Fruit fly (Drosophila melanogaster) whole organism, wandering third instar larva: ENCODE data around the gene Pif1B.
A peak's percentile ranks its signal among the peaks of the same experiment; 100 is the strongest.

Source experiments
- Abd-B ChIP-seq: fragments of >200 bp; optimal IDR thresholded peaks from 2 replicates; lab custom pipeline; 2017; ENCODE audit warnings: missing biosample characterization, missing genetic modification characterization
- CG32264 ChIP-seq: fragments of 200-800 bp; sonication (Bioruptor generic); optimal IDR thresholded peaks from 2 replicates; lab custom pipeline; 2016; ENCODE audit warnings: missing biosample characterization, missing genetic modification characterization
- CG9705 ChIP-seq: fragments of 200-800 bp; sonication (Bioruptor generic); optimal IDR thresholded peaks from 2 replicates; lab custom pipeline; 2018; ENCODE audit warnings: missing biosample characterization, mild to moderate bottlenecking, missing genetic modification characterization
- CrebA ChIP-seq: fragments of 200-800 bp; sonication (Bioruptor generic); optimal IDR thresholded peaks from 2 replicates; lab custom pipeline; 2016; ENCODE audit warnings: missing biosample characterization, mild to moderate bottlenecking, missing genetic modification characterization, borderline replicate concordance
- Dfd ChIP-seq: fragments of >200 bp; optimal IDR thresholded peaks from 2 replicates; lab custom pipeline; 2017; ENCODE audit warnings: missing biosample characterization, missing genetic modification characterization
- Dif ChIP-seq: fragments of 200-275, 200-300 bp; sonication (Bioruptor generic); optimal IDR thresholded peaks from 2 replicates; lab custom pipeline; 2018; ENCODE audit warnings: missing biosample characterization, missing genetic modification characterization; ENCODE audit not compliant: partially characterized antibody
- GATAd ChIP-seq: sonication (Bioruptor generic); optimal IDR thresholded peaks from 2 replicates; lab custom pipeline; 2016; ENCODE audit warnings: missing biosample characterization, missing genetic modification characterization
- HLH106 ChIP-seq: fragments of 200-800 bp; optimal IDR thresholded peaks from 3 replicates; lab custom pipeline; 2019; ENCODE audit warnings: missing biosample characterization, mild to moderate bottlenecking, missing genetic modification characterization, moderate library complexity
- Hnf4 ChIP-seq: fragments of 200-800 bp; sonication (Bioruptor generic); optimal IDR thresholded peaks from 2 replicates; lab custom pipeline; 2016; ENCODE audit warnings: missing biosample characterization, mild to moderate bottlenecking, missing genetic modification characterization
- Hr78 ChIP-seq: fragments of >200 bp; optimal IDR thresholded peaks from 2 replicates; lab custom pipeline; 2017; ENCODE audit warnings: missing biosample characterization, missing genetic modification characterization
- Hr83 ChIP-seq: fragments of 200-300 bp; sonication (Bioruptor generic); optimal IDR thresholded peaks from 2 replicates; lab custom pipeline; 2016; ENCODE audit warnings: missing biosample characterization, mild to moderate bottlenecking, missing genetic modification characterization, moderate library complexity; ENCODE audit not compliant: poor library complexity, severe bottlenecking
- Jra ChIP-seq: sonication (Bioruptor generic); optimal IDR thresholded peaks from 2 replicates; lab custom pipeline; 2016; ENCODE audit warnings: missing biosample characterization, missing genetic modification characterization
- Mio ChIP-seq: sonication (Bioruptor generic); optimal IDR thresholded peaks from 2 replicates; lab custom pipeline; 2016; ENCODE audit warnings: missing biosample characterization, missing genetic modification characterization
- Myc ChIP-seq: fragments of >200 bp; optimal IDR thresholded peaks from 2 replicates; lab custom pipeline; 2017
- N ChIP-seq: fragments of >200 bp; optimal IDR thresholded peaks from 2 replicates; lab custom pipeline; 2018; ENCODE audit warnings: missing biosample characterization, missing external identifiers, missing genetic modification characterization
- OdsH ChIP-seq: fragments of 200-800 bp; sonication (Bioruptor generic); optimal IDR thresholded peaks from 2 replicates; lab custom pipeline; 2016; ENCODE audit warnings: missing biosample characterization, mild to moderate bottlenecking, missing genetic modification characterization
- Rel ChIP-seq, 2 experiments: fragments of 200-800 bp; sonication (Bioruptor generic) in 1 of 2; optimal IDR thresholded peaks; 2 replicates in 1 of 2; 3 replicates in 1 of 2; lab custom pipeline; 2016 to 2019; ENCODE audit warnings: mild to moderate bottlenecking in 2 of 2, missing biosample characterization in 2 of 2, missing genetic modification characterization in 2 of 2, moderate library complexity in 1 of 2
- Sp1 ChIP-seq: fragments of 200-800 bp; sonication (Bioruptor generic); optimal IDR thresholded peaks from 3 replicates; lab custom pipeline; 2019; ENCODE audit warnings: missing biosample characterization, mild to moderate bottlenecking, missing genetic modification characterization, moderate library complexity
- Vsx2 ChIP-seq: fragments of 200-300, 225-300 bp; sonication (Bioruptor generic); optimal IDR thresholded peaks from 2 replicates; lab custom pipeline; 2018; ENCODE audit warnings: missing biosample characterization, missing genetic modification characterization; ENCODE audit not compliant: partially characterized antibody
- br ChIP-seq: fragments of 200-800 bp; sonication (Bioruptor generic); optimal IDR thresholded peaks from 2 replicates; lab custom pipeline; 2016; ENCODE audit warnings: missing biosample characterization, missing genetic modification characterization
- brk ChIP-seq: fragments of 200-800 bp; sonication (Bioruptor generic); optimal IDR thresholded peaks from 2 replicates; lab custom pipeline; 2016; ENCODE audit warnings: missing biosample characterization, mild to moderate bottlenecking, missing genetic modification characterization
- dl ChIP-seq, 2 experiments: fragments of 175-275, 200-275 bp in 1 of 2; fragments of 200-275 bp in 1 of 2; sonication (Bioruptor generic); optimal IDR thresholded peaks; lab custom pipeline; 2018; ENCODE audit warnings: mild to moderate bottlenecking in 2 of 2, missing biosample characterization in 2 of 2, missing genetic modification characterization in 2 of 2, moderate library complexity in 2 of 2; ENCODE audit not compliant: partially characterized antibody in 2 of 2, insufficient read depth in 1 of 2
- dmrt93B ChIP-seq: fragments of 200-800 bp; sonication (Bioruptor generic); optimal IDR thresholded peaks from 2 replicates; lab custom pipeline; 2018; ENCODE audit warnings: missing biosample characterization, mild to moderate bottlenecking, missing genetic modification characterization
- dsf ChIP-seq: sonication (Bioruptor generic); optimal IDR thresholded peaks from 2 replicates; lab custom pipeline; 2016; ENCODE audit warnings: missing biosample characterization, missing genetic modification characterization, borderline replicate concordance
- ey ChIP-seq: fragments of 200-800 bp; sonication (Bioruptor generic); optimal IDR thresholded peaks from 2 replicates; lab custom pipeline; 2016; ENCODE audit warnings: missing biosample characterization, missing genetic modification characterization
- foxo ChIP-seq, 2 experiments: fragments of 200-800 bp; sonication (Bioruptor generic); optimal IDR thresholded peaks; 2 replicates in 1 of 2; 3 replicates in 1 of 2; lab custom pipeline; 2016 to 2017; ENCODE audit warnings: missing biosample characterization in 2 of 2, missing genetic modification characterization in 2 of 2
- fru ChIP-seq: fragments of 200-800 bp; sonication (Bioruptor generic); optimal IDR thresholded peaks from 3 replicates; lab custom pipeline; 2016; ENCODE audit warnings: missing biosample characterization, mild to moderate bottlenecking, missing genetic modification characterization
- h ChIP-seq: fragments of 200-800 bp; sonication (Bioruptor generic); optimal IDR thresholded peaks from 3 replicates; lab custom pipeline; 2016; ENCODE audit warnings: missing biosample characterization, mild to moderate bottlenecking, missing genetic modification characterization
- jim ChIP-seq: fragments of 175-275, 200-325 bp; sonication (Bioruptor generic); optimal IDR thresholded peaks from 2 replicates; lab custom pipeline; 2016; ENCODE audit warnings: missing biosample characterization, mild to moderate bottlenecking, missing genetic modification characterization
- lola ChIP-seq: fragments of >200 bp; optimal IDR thresholded peaks from 2 replicates; lab custom pipeline; 2017; ENCODE audit warnings: missing biosample characterization, missing genetic modification characterization
- pan ChIP-seq: fragments of >200 bp; optimal IDR thresholded peaks from 2 replicates; lab custom pipeline; 2017
- psq ChIP-seq: fragments of 200-800 bp; sonication (Bioruptor generic); optimal IDR thresholded peaks from 3 replicates; lab custom pipeline; 2017; ENCODE audit warnings: missing biosample characterization, mild to moderate bottlenecking, missing genetic modification characterization, moderate library complexity
- rgr ChIP-seq: fragments of 200-800 bp; sonication (Bioruptor generic); optimal IDR thresholded peaks from 3 replicates; lab custom pipeline; 2016; ENCODE audit warnings: missing biosample characterization, mild to moderate bottlenecking, missing genetic modification characterization
- sage ChIP-seq: fragments of 200-800 bp; sonication (Bioruptor generic); optimal IDR thresholded peaks from 2 replicates; lab custom pipeline; 2016; ENCODE audit warnings: missing biosample characterization, mild to moderate bottlenecking, missing genetic modification characterization
- sv ChIP-seq: fragments of 200-800 bp; sonication (Bioruptor generic); optimal IDR thresholded peaks from 3 replicates; lab custom pipeline; 2016; ENCODE audit warnings: missing biosample characterization, missing genetic modification characterization
- tai ChIP-seq: sonication (Bioruptor generic); optimal IDR thresholded peaks from 2 replicates; lab custom pipeline; 2016; ENCODE audit warnings: missing biosample characterization, missing genetic modification characterization
- usp ChIP-seq: fragments of >200 bp; optimal IDR thresholded peaks from 2 replicates; lab custom pipeline; 2017; ENCODE audit warnings: missing biosample characterization, missing genetic modification characterization
- woc ChIP-seq: sonication (Bioruptor generic); optimal IDR thresholded peaks from 2 replicates; lab custom pipeline; 2016; ENCODE audit warnings: missing biosample characterization, mild to moderate bottlenecking, missing genetic modification characterization

The Pif1B gene

DNA sequence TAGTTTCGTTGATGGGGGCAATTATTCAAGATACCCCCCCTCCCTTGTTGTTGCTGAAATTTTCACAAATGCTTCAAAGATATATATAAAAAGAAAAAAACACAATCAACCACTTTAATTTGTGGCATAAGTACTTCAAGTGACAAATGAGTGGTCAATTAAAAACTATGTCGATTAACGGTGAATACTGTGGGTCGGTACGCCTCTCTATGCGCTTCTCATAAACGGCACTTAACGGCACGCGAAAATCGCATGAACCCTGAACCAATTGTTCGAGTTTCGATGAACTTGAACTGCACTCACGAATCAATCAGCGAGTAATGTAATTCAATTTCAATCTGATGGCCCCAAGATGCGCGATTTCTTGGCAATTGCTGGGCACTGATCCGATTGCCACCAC, 60.9 kb downstream of the Pif1B start:
- no peak for TF ChIP-seq CG9705
- no peak for TF ChIP-seq usp (GFP tag; lab: Kevin White, UChicago)
- TF ChIP-seq h (GFP tag; lab: Kevin White, UChicago), result no peak
- no peak for TF ChIP-seq CG32264 (GFP tag; lab: Kevin White, UChicago)
- no peak for TF ChIP-seq pan (lab: Kevin White, UChicago)
- TF ChIP-seq Dfd, result no peak
- TF ChIP-seq Abd-B (GFP tag; lab: Kevin White, UChicago), result no peak
- TF ChIP-seq Myc (lab: Kevin White, UChicago), result no peak
- no peak for TF ChIP-seq dl (GFP tag; optimal IDR thresholded peaks at IDR 0.05; lab: Kevin White, UChicago; ENCODE audit: insufficient read depth in 1 of 2, partially characterized antibody in 2 of 2)
- no peak for TF ChIP-seq Mio (GFP tag; lab: Kevin White, UChicago)
- no peak for TF ChIP-seq dmrt93B (GFP tag; lab: Kevin White, UChicago)
- TF ChIP-seq HLH106 (tag; lab: Kevin White, UChicago), result no peak
- TF ChIP-seq GATAd (GFP tag; lab: Kevin White, UChicago), result no peak
- no peak for TF ChIP-seq Hnf4 (GFP tag; lab: Kevin White, UChicago)
- TF ChIP-seq sage, result no peak
- TF ChIP-seq rgr, result no peak
- TF ChIP-seq CrebA (GFP tag; lab: Kevin White, UChicago), result no peak
- no peak for TF ChIP-seq brk (GFP tag; lab: Kevin White, UChicago)
- TF ChIP-seq tai (GFP tag; lab: Kevin White, UChicago), result no peak
- no peak for TF ChIP-seq lola

DNA sequence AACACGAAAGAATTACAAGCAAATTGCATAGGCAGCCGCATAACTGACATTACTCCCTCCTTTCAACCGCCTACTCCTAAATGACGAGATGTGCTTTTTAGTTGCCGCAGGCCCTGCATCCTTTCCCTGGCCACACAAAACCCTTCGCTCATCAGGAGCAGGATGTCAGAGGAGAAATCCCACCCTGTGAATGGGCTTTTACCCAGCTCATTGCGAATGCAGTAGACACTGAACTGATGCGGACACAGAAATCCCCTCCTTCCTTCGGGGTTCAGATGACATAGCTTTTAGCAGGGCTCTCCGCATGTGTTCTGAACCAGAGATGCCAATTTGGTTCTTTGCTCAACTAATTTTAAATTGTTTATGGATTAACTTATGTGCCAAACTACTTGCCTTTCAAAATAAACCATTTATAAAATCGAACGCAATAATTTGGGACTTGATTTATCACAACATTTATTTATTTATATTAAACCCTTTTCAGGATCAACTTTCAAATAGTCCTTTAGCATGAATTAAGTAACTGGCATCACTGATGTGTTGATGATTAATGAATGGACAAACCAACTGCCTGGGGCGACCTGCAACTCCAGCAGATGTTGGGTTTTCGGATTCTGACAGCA, 61.7 kb downstream of the Pif1B start:
- TF ChIP-seq CG9705 (no peak), N (GFP tag; lab: Kevin White, UChicago) (no peak), Dif (GFP tag; lab: Kevin White, UChicago) (no peak), Abd-B (GFP tag; lab: Kevin White, UChicago) (no peak), dl (GFP tag; optimal IDR thresholded peaks at IDR 0.05; lab: Kevin White, UChicago; ENCODE audit: insufficient read depth in 1 of 2, partially characterized antibody in 2 of 2) (no peak), brk (GFP tag; lab: Kevin White, UChicago) (no peak), lola (no peak), ey (peak; percentile 1), Jra (GFP tag; lab: Kevin White, UChicago) (no peak), Hr78 (no peak), HLH106 (tag; lab: Kevin White, UChicago) (peak; percentile 20), Hnf4 (GFP tag; lab: Kevin White, UChicago) (no peak), usp (GFP tag; lab: Kevin White, UChicago) (no peak), pan (lab: Kevin White, UChicago) (no peak), tai (GFP tag; lab: Kevin White, UChicago) (no peak), foxo (GFP tag; optimal IDR thresholded peaks at IDR 0.05; lab: Kevin White, UChicago) (peak in 1 of 2 experiments; percentile 35), Myc (lab: Kevin White, UChicago) (no peak), sv (GFP tag; lab: Kevin White, UChicago) (no peak), rgr (peak; percentile 42), CrebA (GFP tag; lab: Kevin White, UChicago) (no peak), Vsx2 (GFP tag; lab: Kevin White, UChicago) (no peak), GATAd (GFP tag; lab: Kevin White, UChicago) (no peak), jim (no peak), CG32264 (GFP tag; lab: Kevin White, UChicago) (no peak), psq (GFP tag; lab: Kevin White, UChicago) (peak; percentile 10), Rel (GFP tag; optimal IDR thresholded peaks at IDR 0.05; lab: Kevin White, UChicago) (no peak), Rel (tag; optimal IDR thresholded peaks at IDR 0.05; lab: Kevin White, UChicago) (no peak), h (GFP tag; lab: Kevin White, UChicago) (peak; percentile 45), Mio (GFP tag; lab: Kevin White, UChicago) (no peak), woc (peak; percentile 36), dmrt93B (GFP tag; lab: Kevin White, UChicago) (no peak), sage (no peak), Sp1 (GFP tag; lab: Kevin White, UChicago) (peak; percentile 40), dsf (no peak), fru (GFP tag; lab: Kevin White, UChicago) (peak; percentile 65), br (GFP tag; lab: Kevin White, UChicago) (no peak), OdsH (GFP tag; lab: Kevin White, UChicago) (peak; percentile 25), Hr83 (no peak), Dfd (no peak)
